Worm (Caenorhabditis elegans) whole organism, L1 larva: ENCODE measurements around the gene fzr-1.

ENCODE experiments used
- aha-1 ChIP-seq: fragments of 150-350 bp; optimal IDR thresholded peaks from 2 replicates; lab custom pipeline; 2014; ENCODE audit warnings: missing biosample characterization, missing genetic modification characterization
- ceh-8 ChIP-seq: fragments of 200-800 bp; sonication (Bioruptor generic); optimal IDR thresholded peaks from 2 replicates; lab custom pipeline; 2018; ENCODE audit warnings: mild to moderate bottlenecking, missing genetic modification characterization, moderate library complexity, missing compliant biosample characterization
- ceh-82 ChIP-seq, 3 experiments: fragments of 150-350 bp in 1 of 3; sonication (generic microtip) in 2 of 3; optimal IDR thresholded peaks; 2 replicates each; lab custom pipeline; 2014 to 2017; ENCODE audit warnings: missing biosample characterization in 3 of 3, missing genetic modification characterization in 3 of 3
- ces-1 ChIP-seq: fragments of 150-350 bp; optimal IDR thresholded peaks from 2 replicates; lab custom pipeline; 2014; ENCODE audit warnings: missing biosample characterization, missing genetic modification reagents, missing genetic modification characterization
- dpl-1 ChIP-seq, 3 experiments: fragments of 150-350 bp in 2 of 3; sonication (generic microtip) in 1 of 3; optimal IDR thresholded peaks; 2 replicates each; lab custom pipeline; 2014 to 2017; ENCODE audit warnings: missing biosample characterization in 3 of 3, missing genetic modification characterization in 3 of 3, missing genetic modification reagents in 3 of 3
- efl-1 ChIP-seq, 4 experiments: fragments of 150-350 bp; optimal IDR thresholded peaks in 3 of 4; peaks in 1 of 4; 1 replicate in 1 of 4; 2 replicates in 3 of 4; lab custom pipeline; 2014; ENCODE audit warnings: missing biosample characterization in 2 of 4, missing genetic modification characterization in 2 of 4, missing genetic modification reagents in 2 of 4
- egl-13 ChIP-seq: sonication (generic microtip); optimal IDR thresholded peaks from 2 replicates; lab custom pipeline; 2016; ENCODE audit warnings: missing genotype, missing genetic modification reagents, missing genetic modification characterization, missing compliant biosample characterization
- elt-3 ChIP-seq, 6 experiments: fragments of 150-350 bp in 1 of 6; sonication (generic microtip); optimal IDR thresholded peaks; 2 replicates each; lab custom pipeline; 2017 to 2018; ENCODE audit warnings: missing biosample characterization in 6 of 6, missing genetic modification characterization in 6 of 6, inconsistent platforms in 1 of 6
- fkh-10 ChIP-seq: sonication (generic microtip); optimal IDR thresholded peaks from 2 replicates; lab custom pipeline; 2017; ENCODE audit warnings: missing biosample characterization, missing genetic modification reagents, missing genetic modification characterization
- fkh-4 ChIP-seq: sonication (generic microtip); optimal IDR thresholded peaks from 2 replicates; lab custom pipeline; 2016; ENCODE audit warnings: missing compliant biosample characterization, missing genetic modification characterization, borderline replicate concordance
- fos-1 ChIP-seq: fragments of 150-350 bp; optimal IDR thresholded peaks from 2 replicates; lab custom pipeline; 2014; ENCODE audit warnings: missing biosample characterization, missing genetic modification characterization
- grh-1 ChIP-seq: fragments of 200-800 bp; sonication (Bioruptor generic); IDR thresholded peaks from 2 replicates; pipeline ENCODE4 v1.3.6; 2022; ENCODE audit warnings: missing genetic modification reagents, missing genetic modification characterization, missing compliant biosample characterization
- hlh-4 ChIP-seq: sonication (generic microtip); optimal IDR thresholded peaks from 2 replicates; lab custom pipeline; 2016; ENCODE audit warnings: mild to moderate bottlenecking, missing genetic modification characterization, missing compliant biosample characterization
- irx-1 ChIP-seq: sonication (generic microtip); optimal IDR thresholded peaks from 2 replicates; lab custom pipeline; 2016; ENCODE audit warnings: missing genetic modification characterization, missing compliant biosample characterization
- jun-1 ChIP-seq: fragments of 150-350 bp; optimal IDR thresholded peaks from 2 replicates; lab custom pipeline; 2014; ENCODE audit warnings: missing biosample characterization, missing genetic modification reagents, missing genetic modification characterization
- lin-13 ChIP-seq: fragments of 150-350 bp; optimal IDR thresholded peaks from 2 replicates; lab custom pipeline; 2014; ENCODE audit warnings: missing biosample characterization, missing genetic modification reagents, missing genetic modification characterization
- lin-14 ChIP-seq: fragments of 200-800 bp; sonication (Bioruptor generic); optimal IDR thresholded peaks from 2 replicates; lab custom pipeline; 2018; ENCODE audit warnings: mild to moderate bottlenecking, missing genetic modification characterization, moderate library complexity, missing compliant biosample characterization
- lin-35 ChIP-seq, 2 experiments: fragments of 150-350 bp; optimal IDR thresholded peaks; 2 replicates each; lab custom pipeline; 2014; ENCODE audit warnings: missing biosample characterization in 2 of 2, missing genetic modification characterization in 2 of 2, missing genetic modification reagents in 2 of 2
- lin-39 ChIP-seq: fragments of 150-350 bp; optimal IDR thresholded peaks from 2 replicates; lab custom pipeline; 2014; ENCODE audit warnings: missing biosample characterization, missing genetic modification reagents, missing genetic modification characterization
- lir-3 ChIP-seq: sonication (generic microtip); optimal IDR thresholded peaks from 2 replicates; lab custom pipeline; 2016; ENCODE audit warnings: mild to moderate bottlenecking, missing genetic modification characterization, moderate library complexity, missing compliant biosample characterization; ENCODE audit not compliant: poor library complexity
- lsy-2 ChIP-seq, 2 experiments: fragments of 150-350 bp; optimal IDR thresholded peaks; 2 replicates each; lab custom pipeline; 2014; ENCODE audit warnings: missing biosample characterization in 2 of 2, missing genetic modification characterization in 2 of 2
- mab-9 ChIP-seq: fragments of 200-800 bp; sonication (Bioruptor generic); IDR thresholded peaks from 2 replicates; pipeline ENCODE4 v1.3.6; 2022; ENCODE audit warnings: missing genetic modification reagents, missing genetic modification characterization, missing compliant biosample characterization
- nhr-11 ChIP-seq: fragments of 150-350 bp; optimal IDR thresholded peaks from 2 replicates; lab custom pipeline; 2014; ENCODE audit warnings: missing biosample characterization, missing genetic modification characterization
- nhr-12 ChIP-seq: sonication (generic microtip); optimal IDR thresholded peaks from 2 replicates; lab custom pipeline; 2017; ENCODE audit warnings: missing biosample characterization, missing genetic modification characterization
- nhr-28 ChIP-seq: fragments of 150-350 bp; optimal IDR thresholded peaks from 2 replicates; lab custom pipeline; 2014; ENCODE audit warnings: missing biosample characterization, missing genetic modification characterization
- nhr-47 ChIP-seq: sonication (generic microtip); optimal IDR thresholded peaks from 2 replicates; lab custom pipeline; 2016; ENCODE audit warnings: mild to moderate bottlenecking, missing genetic modification characterization, moderate library complexity, missing compliant biosample characterization
- nhr-71 ChIP-seq: sonication (generic microtip); optimal IDR thresholded peaks from 2 replicates; lab custom pipeline; 2016; ENCODE audit warnings: mild to moderate bottlenecking, missing genetic modification characterization, moderate library complexity, missing compliant biosample characterization
- pag-3 ChIP-seq: sonication (generic microtip); optimal IDR thresholded peaks from 2 replicates; lab custom pipeline; 2017; ENCODE audit warnings: missing genetic modification characterization, mild to moderate bottlenecking, missing compliant biosample characterization, antibody characterized with exemption, borderline replicate concordance; ENCODE audit not compliant: insufficient read depth
- pqm-1 ChIP-seq: sonication (generic microtip); optimal IDR thresholded peaks from 3 replicates; lab custom pipeline; 2017; ENCODE audit warnings: missing biosample characterization, missing genetic modification characterization
- rnt-1 ChIP-seq: sonication (generic microtip); optimal IDR thresholded peaks from 2 replicates; lab custom pipeline; 2016; ENCODE audit warnings: mild to moderate bottlenecking, missing genetic modification characterization, moderate library complexity, missing compliant biosample characterization
- snu-23 ChIP-seq: sonication (generic microtip); optimal IDR thresholded peaks from 2 replicates; lab custom pipeline; 2016; ENCODE audit warnings: missing genetic modification characterization, missing compliant biosample characterization
- unc-86 ChIP-seq: sonication (generic microtip); optimal IDR thresholded peaks from 2 replicates; lab custom pipeline; 2016; ENCODE audit warnings: missing genetic modification characterization, missing compliant biosample characterization
- unc-98 ChIP-seq: fragments of 200-800 bp; sonication (Bioruptor generic); IDR thresholded peaks from 2 replicates; pipeline ENCODE4 v1.3.6; 2022; ENCODE audit warnings: missing genetic modification characterization, missing compliant biosample characterization
- xbp-1 ChIP-seq: sonication (generic microtip); optimal IDR thresholded peaks from 2 replicates; lab custom pipeline; 2016; ENCODE audit warnings: missing genetic modification characterization, missing compliant biosample characterization
- ztf-11 ChIP-seq, 2 experiments: sonication (generic microtip); optimal IDR thresholded peaks; 2 replicates each; lab custom pipeline; 2016 to 2017; ENCODE audit warnings: missing genetic modification characterization in 2 of 2, missing biosample characterization in 1 of 2, missing compliant biosample characterization in 1 of 2

The fzr-1 gene

ce11 chrII:9644438-9644837 lies at the start of gene fzr-1:
TSS of gene fzr-1 (minus strand) at chrII:9644466.
- TF ChIP-seq fos-1 (tag; lab: Kevin White, UChicago), result no peak
- no peak for TF ChIP-seq lin-13
- TF ChIP-seq ceh-82 (tag; optimal IDR thresholded peaks at IDR 0.05; lab: Kevin White, UChicago), result no peak
- TF ChIP-seq unc-86 (tag; lab: Kevin White, UChicago), result no peak
- TF ChIP-seq lir-3 (tag; lab: Kevin White, UChicago), result no peak
- TF ChIP-seq ztf-11 (tag; optimal IDR thresholded peaks at IDR 0.05; lab: Kevin White, UChicago), result no peak
- TF ChIP-seq lin-35 (GFP tag; optimal IDR thresholded peaks at IDR 0.05; lab: Kevin White, UChicago), result no peak
- no peak for TF ChIP-seq fkh-10 (GFP tag; lab: Kevin White, UChicago)
- TF ChIP-seq lin-39 (tag; lab: Kevin White, UChicago), result no peak
- no peak for TF ChIP-seq unc-98 (GFP tag; lab: Robert Waterston, UW)
- no peak for TF ChIP-seq lsy-2 (tag; optimal IDR thresholded peaks at IDR 0.05; lab: Kevin White, UChicago)

ce11 chrII:9691839-9692238 lies 47.6 kb upstream of the fzr-1 start, which contains the start of gene nlp-11:
TSS of gene nlp-11 (minus strand) at chrII:9691939.
- TF ChIP-seq snu-23 (GFP tag; lab: Kevin White, UChicago) (no peak), grh-1 (GFP tag; lab: Robert Waterston, UW) (no peak), nhr-11 (no peak), lsy-2 (tag; optimal IDR thresholded peaks at IDR 0.05; lab: Kevin White, UChicago) (no peak), irx-1 (no peak), aha-1 (tag; lab: Kevin White, UChicago) (no peak), dpl-1 (GFP tag; optimal IDR thresholded peaks at IDR 0.05; lab: Kevin White, UChicago) (no peak), mab-9 (GFP tag; lab: Robert Waterston, UW) (no peak), efl-1 (optimal IDR thresholded peaks at IDR 0.05; lab: Kevin White, UChicago) (no peak), efl-1 (GFP tag; optimal IDR thresholded peaks at IDR 0.05 in 1 of 2; lab: Kevin White, UChicago) (no peak)

ce11 chrII:9690067-9690632 lies 45.9 kb upstream of the fzr-1 start:
- no peak for TF ChIP-seq hlh-4 (tag; lab: Kevin White, UChicago)
- peak in 1 of 2 experiments; percentile 30 for TF ChIP-seq lsy-2 (tag; optimal IDR thresholded peaks at IDR 0.05; lab: Kevin White, UChicago)
- TF ChIP-seq fkh-4 (tag; lab: Kevin White, UChicago), result no peak
- peak; percentile 28 for TF ChIP-seq nhr-71 (tag; lab: Kevin White, UChicago)
- peak; percentile 9 for TF ChIP-seq irx-1
- TF ChIP-seq pag-3 (tag; lab: Kevin White, UChicago), result no peak
- TF ChIP-seq pqm-1, result no peak
- no peak for TF ChIP-seq nhr-12 (tag; lab: Kevin White, UChicago)
- TF ChIP-seq fkh-10 (GFP tag; lab: Kevin White, UChicago), result peak; percentile 98
- TF ChIP-seq ceh-8 (GFP tag; lab: Kevin White, UChicago), result peak; percentile 96
- TF ChIP-seq lin-14 (GFP tag; lab: Kevin White, UChicago), result peak; percentile 79
- TF ChIP-seq snu-23 (GFP tag; lab: Kevin White, UChicago), result no peak
- TF ChIP-seq jun-1 (tag; lab: Kevin White, UChicago), result no peak
- peak; percentile 7 for TF ChIP-seq egl-13 (tag; lab: Kevin White, UChicago)
- TF ChIP-seq unc-86 (tag; lab: Kevin White, UChicago), result peak; percentile 39
- no peak for TF ChIP-seq nhr-28 (tag; lab: Kevin White, UChicago)
- TF ChIP-seq nhr-47 (tag; lab: Kevin White, UChicago), result peak; percentile 24
- no peak for TF ChIP-seq elt-3 (tag; optimal IDR thresholded peaks at IDR 0.05; lab: Kevin White, UChicago)
- no peak for TF ChIP-seq xbp-1 (tag; lab: Kevin White, UChicago)
- no peak for TF ChIP-seq rnt-1 (tag; lab: Kevin White, UChicago)
- peak; percentile 18 for TF ChIP-seq ces-1 (GFP tag; lab: Kevin White, UChicago)
